Fruit fly (Drosophila melanogaster) whole organism, pupa: Measurements from ENCODE around the gene Art3.

Experiments used
- CG13204 ChIP-seq: fragments of 200-800 bp; sonication (Bioruptor generic); optimal IDR thresholded peaks from 2 replicates; lab custom pipeline; 2018; ENCODE audit warnings: missing biosample characterization, mild to moderate bottlenecking, missing genetic modification characterization, moderate library complexity
- CG17806 ChIP-seq: fragments of 200-800 bp; sonication (Bioruptor generic); optimal IDR thresholded peaks from 2 replicates; lab custom pipeline; 2018; ENCODE audit warnings: missing biosample characterization, mild to moderate bottlenecking, missing genetic modification characterization, moderate library complexity
- CG34367 ChIP-seq: fragments of 200-800 bp; sonication (Bioruptor generic); optimal IDR thresholded peaks from 2 replicates; lab custom pipeline; 2018; ENCODE audit warnings: missing biosample characterization, mild to moderate bottlenecking, missing genetic modification characterization
- EcR ChIP-seq: fragments of 200-800 bp; sonication (Bioruptor generic); optimal IDR thresholded peaks from 3 replicates; lab custom pipeline; 2019; ENCODE audit warnings: missing biosample characterization, missing genetic modification characterization, mild to moderate bottlenecking, moderate library complexity, missing genetic modification reagents
- Snoo ChIP-seq: fragments of 200-800 bp; sonication (Bioruptor generic); optimal IDR thresholded peaks from 3 replicates; lab custom pipeline; 2017; ENCODE audit warnings: missing biosample characterization, mild to moderate bottlenecking, missing genetic modification characterization, inconsistent platforms
- fd96Ca ChIP-seq: fragments of 200-800 bp; sonication (Bioruptor generic); IDR thresholded peaks from 3 replicates; pipeline ENCODE4 v1.3.6; 2022; ENCODE audit warnings: missing biosample characterization, missing genetic modification characterization
- gl ChIP-seq: fragments of 200-800 bp; sonication (Bioruptor generic); optimal IDR thresholded peaks from 2 replicates; lab custom pipeline; 2018; ENCODE audit warnings: missing biosample characterization, mild to moderate bottlenecking, missing genetic modification characterization

dm6 chr3R:15197373-15197772 is 31.8 kb downstream of the Art3 start:
- TF ChIP-seq gl (tag; lab: Kevin White, UChicago) (peak; percentile 6), EcR (GFP tag; lab: Kevin White, UChicago) (no peak), CG17806 (tag; lab: Kevin White, UChicago) (no peak), CG13204 (GFP tag; lab: Kevin White, UChicago) (no peak), fd96Ca (GFP tag; lab: Robert Waterston, UW) (no peak), Snoo (no peak), CG34367 (tag; lab: Kevin White, UChicago) (no peak)
